Worm (Caenorhabditis elegans): ENCODE measurements around the gene clec-160.

Gene clec-160

ce11 chrIII:8307356-8307755, 31.6 kb upstream of the clec-160 start, which contains the start of the genes F10E9.7 and F10E9.5:
F10E9.7 (minus strand) TSS chrIII:8307441.
F10E9.5 (plus strand) TSS chrIII:8307592.
- TF ChIP-seq egl-27 (tag; optimal IDR thresholded peaks at IDR 0.05) (no peak), fkh-10 (GFP tag; optimal IDR thresholded peaks at IDR 0.05) (peak; percentile 30), eor-1 (tag; optimal IDR thresholded peaks at IDR 0.05) (peak in 1 of 2 experiments; percentile 49), nhr-23 (tag; optimal IDR thresholded peaks at IDR 0.05) (peak; percentile 96), nhr-67 (tag; optimal IDR thresholded peaks at IDR 0.05) (peak; percentile 60), nhr-237 (tag; optimal IDR thresholded peaks at IDR 0.05) (no peak), pha-4 (tag; optimal IDR thresholded peaks at IDR 0.05) (peak; percentile 96), elt-2 (tag; optimal IDR thresholded peaks at IDR 0.05) (peak; percentile 53), nhr-43 (tag; optimal IDR thresholded peaks at IDR 0.05; ENCODE audit: poor library complexity, severe bottlenecking) (peak; percentile 97), pqm-1 (tag; optimal IDR thresholded peaks at IDR 0.05) (peak; percentile 27), nhr-28 (tag; optimal IDR thresholded peaks at IDR 0.05) (no peak), lin-15B (tag; optimal IDR thresholded peaks at IDR 0.05) (peak; percentile 97), ceh-28 (tag; optimal IDR thresholded peaks at IDR 0.05) (peak; percentile 32), nfya-1 (tag; optimal IDR thresholded peaks at IDR 0.05; ENCODE audit: insufficient read depth) (peak; percentile 89), tbx-2 (tag; optimal IDR thresholded peaks at IDR 0.05) (peak; percentile 56), lin-39 (tag; optimal IDR thresholded peaks at IDR 0.05) (peak; percentile 62), ZK546.5 (tag; optimal IDR thresholded peaks at IDR 0.05) (no peak), skn-1 (tag; optimal IDR thresholded peaks at IDR 0.05) (peak; percentile 58), hmg-11 (tag; optimal IDR thresholded peaks at IDR 0.05) (peak; percentile 71), R02D3.7 (tag; optimal IDR thresholded peaks at IDR 0.05) (peak; percentile 55), nhr-25 (tag; optimal IDR thresholded peaks at IDR 0.05) (peak; percentile 57), sea-2 (GFP tag; optimal IDR thresholded peaks at IDR 0.05) (no peak), fos-1 (tag; optimal IDR thresholded peaks at IDR 0.05) (no peak), ceh-82 (tag; optimal IDR thresholded peaks at IDR 0.05) (peak; percentile 58), egl-5 (tag; optimal IDR thresholded peaks at IDR 0.05) (peak; percentile 68), elt-1 (tag; optimal IDR thresholded peaks at IDR 0.05) (peak; percentile 17), snpc-4 (tag; optimal IDR thresholded peaks at IDR 0.05) (peak; percentile 86), lsy-12 (tag; optimal IDR thresholded peaks at IDR 0.05) (peak; percentile 89)

DNA sequence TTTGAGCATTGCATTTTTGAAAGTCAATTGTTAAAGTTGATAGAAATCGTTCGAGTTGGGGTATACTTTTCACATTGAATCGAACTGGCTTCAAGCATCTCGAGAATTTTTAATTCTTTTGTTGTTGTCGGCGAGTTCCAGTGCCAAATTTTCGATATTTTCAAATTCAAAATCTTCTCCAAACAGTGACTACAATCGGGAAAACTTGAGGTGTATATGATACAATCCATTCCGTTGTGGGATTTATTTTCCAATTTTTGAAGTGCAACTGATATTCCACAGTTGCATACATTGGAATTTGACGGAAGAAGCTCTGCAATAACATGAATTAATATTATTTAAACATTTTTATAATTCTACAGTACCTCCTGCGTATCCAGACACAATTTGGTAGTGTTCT, 30.0 kb upstream of the clec-160 start:
- TF ChIP-seq fkh-2 (tag; optimal IDR thresholded peaks at IDR 0.05) (no peak), ceh-9 (tag; optimal IDR thresholded peaks at IDR 0.05) (no peak), nhr-12 (tag; optimal IDR thresholded peaks at IDR 0.05) (no peak), elt-3 (tag; optimal IDR thresholded peaks at IDR 0.05) (no peak)

DNA sequence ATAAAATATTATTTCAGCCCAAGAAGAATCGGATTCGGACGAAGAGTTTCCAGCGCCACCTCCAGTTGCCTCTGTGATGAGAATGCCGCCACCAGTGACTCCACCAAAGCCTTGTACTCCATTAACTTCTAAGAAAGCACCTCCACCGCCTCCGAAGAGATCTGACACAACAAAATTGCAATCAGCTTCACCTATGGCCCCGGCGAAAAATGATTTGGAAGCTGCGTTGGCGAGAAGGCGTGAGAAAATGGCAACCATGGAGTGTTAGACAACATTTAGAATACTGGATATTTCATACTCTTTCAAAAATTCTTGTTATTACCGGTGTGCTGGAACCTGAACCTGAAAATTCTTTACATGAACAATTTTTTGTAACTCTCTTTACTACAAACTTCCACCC, 29.5 kb upstream of the clec-160 start:
- TF ChIP-seq mml-1 (tag; optimal IDR thresholded peaks at IDR 0.05) (no peak), sea-2 (GFP tag; optimal IDR thresholded peaks at IDR 0.05) (no peak), unc-62 (GFP tag; optimal IDR thresholded peaks at IDR 0.05) (no peak), snpc-4 (tag; optimal IDR thresholded peaks at IDR 0.05) (no peak)

ce11 chrIII:8303440-8303839, 27.7 kb upstream of the clec-160 start:
- no peak for TF ChIP-seq unc-39 (tag; optimal IDR thresholded peaks at IDR 0.05)
- no peak for TF ChIP-seq lin-15B (tag; optimal IDR thresholded peaks at IDR 0.05)
- no peak for TF ChIP-seq fkh-2 (tag; optimal IDR thresholded peaks at IDR 0.05)
- no peak for TF ChIP-seq ZK546.5 (tag; optimal IDR thresholded peaks at IDR 0.05)
- no peak for TF ChIP-seq nhr-43 (tag; optimal IDR thresholded peaks at IDR 0.05; ENCODE audit: poor library complexity, severe bottlenecking)
- no peak for TF ChIP-seq nfya-1 (tag; optimal IDR thresholded peaks at IDR 0.05; ENCODE audit: insufficient read depth)
- TF ChIP-seq egl-27 (tag; optimal IDR thresholded peaks at IDR 0.05), result no peak
- no peak for TF ChIP-seq nhr-28 (tag; optimal IDR thresholded peaks at IDR 0.05)

ce11 chrIII:8300860-8301396, 25.2 kb upstream of the clec-160 start:
- no peak for TF ChIP-seq fkh-2 (tag; optimal IDR thresholded peaks at IDR 0.05)
- no peak for TF ChIP-seq daf-12 (tag; optimal IDR thresholded peaks at IDR 0.05)
